Fruit fly (Drosophila melanogaster) whole organism, embryonic: ENCODE results near the gene AGO2.

ENCODE experiments used
- Awh ChIP-seq: fragments of 200-800 bp; sonication (Bioruptor generic); IDR thresholded peaks from 2 replicates; pipeline ENCODE4, ENCODE4 v1.3.6; 2022; ENCODE audit warnings: missing biosample characterization, missing genetic modification characterization
- B-H2 ChIP-seq: fragments of 200-800 bp; sonication (Bioruptor generic); optimal IDR thresholded peaks from 2 replicates; lab custom pipeline; 2018; ENCODE audit warnings: missing biosample characterization, mild to moderate bottlenecking, missing genetic modification characterization
- CG11247 ChIP-seq: fragments of 200-800 bp; sonication (Bioruptor generic); IDR thresholded peaks from 2 replicates; pipeline ENCODE4 v1.3.6; 2022; ENCODE audit warnings: missing biosample characterization, missing genetic modification characterization
- CG11696 ChIP-seq: fragments of 200-800 bp; sonication (Bioruptor generic); IDR thresholded peaks from 2 replicates; pipeline ENCODE4 v1.3.6; 2022; ENCODE audit warnings: missing biosample characterization, missing genetic modification characterization
- CG17802 ChIP-seq: fragments of 200-800 bp; sonication (Bioruptor generic); optimal IDR thresholded peaks from 2 replicates; lab custom pipeline; 2018; ENCODE audit warnings: missing biosample characterization, mild to moderate bottlenecking, missing genetic modification characterization, moderate library complexity
- CG2199 ChIP-seq: fragments of 200-800 bp; sonication (Bioruptor generic); IDR thresholded peaks from 3 replicates; pipeline ENCODE4 v1.3.6; 2022; ENCODE audit warnings: missing biosample characterization, missing genetic modification characterization
- CG2712 ChIP-seq: fragments of 200-800 bp; optimal IDR thresholded peaks from 3 replicates; lab custom pipeline; 2019; ENCODE audit warnings: missing biosample characterization, mild to moderate bottlenecking, missing genetic modification characterization, moderate library complexity
- CG4424 ChIP-seq: fragments of 200-800 bp; sonication (Bioruptor generic); optimal IDR thresholded peaks from 3 replicates; lab custom pipeline; 2016; ENCODE audit warnings: missing biosample characterization, missing genetic modification characterization
- CG6854 ChIP-seq: fragments of 200-800 bp; sonication (Bioruptor generic); optimal IDR thresholded peaks from 3 replicates; lab custom pipeline; 2017; ENCODE audit warnings: missing biosample characterization, mild to moderate bottlenecking, missing genetic modification characterization
- CG7372 ChIP-seq: fragments of 200-800 bp; sonication (Bioruptor generic); IDR thresholded peaks from 2 replicates; pipeline ENCODE4 v1.3.6; 2022; ENCODE audit warnings: missing biosample characterization, missing genetic modification characterization
- CG7786 ChIP-seq: fragments of 200-800 bp; sonication (Bioruptor generic); optimal IDR thresholded peaks from 2 replicates; lab custom pipeline; 2016; ENCODE audit warnings: missing biosample characterization, missing genetic modification characterization
- CG8359 ChIP-seq: fragments of 200-800 bp; sonication (Bioruptor generic); optimal IDR thresholded peaks from 2 replicates; lab custom pipeline; 2017; ENCODE audit warnings: missing biosample characterization, mild to moderate bottlenecking, missing genetic modification characterization, borderline replicate concordance
- CG8924 ChIP-seq: fragments of 200-800 bp; optimal IDR thresholded peaks from 3 replicates; lab custom pipeline; 2019; ENCODE audit warnings: missing biosample characterization, mild to moderate bottlenecking, missing genetic modification characterization, moderate library complexity
- CHES-1-like ChIP-seq: fragments of 200-800 bp; sonication (Bioruptor generic); optimal IDR thresholded peaks from 2 replicates; lab custom pipeline; 2016; ENCODE audit warnings: missing biosample characterization, missing genetic modification characterization
- CoRest ChIP-seq: fragments of 200-800 bp; sonication (Bioruptor generic); optimal IDR thresholded peaks from 3 replicates; lab custom pipeline; 2018; ENCODE audit warnings: missing biosample characterization, mild to moderate bottlenecking, missing genetic modification characterization, moderate library complexity
- Dip3 ChIP-seq: fragments of 200-800 bp; sonication (Bioruptor generic); optimal IDR thresholded peaks from 3 replicates; lab custom pipeline; 2016; ENCODE audit warnings: missing biosample characterization, missing genetic modification characterization
- E2f2 ChIP-seq: fragments of 200-800 bp; sonication (Bioruptor generic); IDR thresholded peaks from 2 replicates; pipeline ENCODE4 v1.3.6; 2022; ENCODE audit warnings: missing biosample characterization, missing genetic modification characterization
- Kr ChIP-seq: fragments of 200-800 bp; sonication (Bioruptor generic); optimal IDR thresholded peaks from 2 replicates; lab custom pipeline; 2017; ENCODE audit warnings: missing biosample characterization, mild to moderate bottlenecking, missing genetic modification characterization
- Mad ChIP-seq: fragments of 200-800 bp; sonication (Bioruptor generic); optimal IDR thresholded peaks from 2 replicates; lab custom pipeline; 2016; ENCODE audit warnings: missing biosample characterization, missing genetic modification characterization
- Med ChIP-seq: fragments of 200-800 bp; sonication (Bioruptor generic); peaks from one replicate; lab custom pipeline; 2016; ENCODE audit warnings: missing biosample characterization, missing genetic modification characterization, mild to moderate bottlenecking, inconsistent platforms, moderate library complexity
- Neu2 ChIP-seq: fragments of 200-800 bp; sonication (Bioruptor generic); optimal IDR thresholded peaks from 3 replicates; lab custom pipeline; 2016; ENCODE audit warnings: missing biosample characterization, missing genetic modification characterization, borderline replicate concordance
- Pdp1 ChIP-seq, 2 experiments: fragments of 200-800 bp; sonication (Bioruptor generic); optimal IDR thresholded peaks; 3 replicates each; lab custom pipeline; 2016; ENCODE audit warnings: missing biosample characterization in 2 of 2, missing genetic modification characterization in 2 of 2, mild to moderate bottlenecking in 1 of 2, moderate library complexity in 1 of 2
- Ravus ChIP-seq: fragments of 200-800 bp; sonication (Bioruptor generic); IDR thresholded peaks from 2 replicates; pipeline ENCODE4 v1.3.6; 2022; ENCODE audit warnings: missing biosample characterization, missing genetic modification characterization
- Sin3A ChIP-seq: fragments of >200 bp; optimal IDR thresholded peaks from 2 replicates; lab custom pipeline; 2018
- Xbp1 ChIP-seq: fragments of 200-800 bp; sonication (Bioruptor generic); optimal IDR thresholded peaks from 3 replicates; lab custom pipeline; 2016; ENCODE audit warnings: missing biosample characterization, mild to moderate bottlenecking, missing genetic modification characterization
- Xrp1 ChIP-seq: fragments of 200-800 bp; sonication (Bioruptor generic); IDR thresholded peaks from 2 replicates; pipeline ENCODE4 v1.3.6; 2022; ENCODE audit warnings: missing biosample characterization, missing genetic modification characterization
- bcd ChIP-seq: fragments of 200-800 bp; sonication (Bioruptor generic); optimal IDR thresholded peaks from 2 replicates; lab custom pipeline; 2017; ENCODE audit warnings: missing biosample characterization, mild to moderate bottlenecking, missing genetic modification characterization
- crp ChIP-seq, 2 experiments: fragments of 200-800 bp; sonication (Bioruptor generic); optimal IDR thresholded peaks; 2 replicates in 1 of 2; 3 replicates in 1 of 2; lab custom pipeline; 2017; ENCODE audit warnings: missing biosample characterization in 2 of 2, missing genetic modification characterization in 2 of 2, mild to moderate bottlenecking in 1 of 2, moderate library complexity in 1 of 2
- cwo ChIP-seq: fragments of 200-800 bp; sonication (Bioruptor generic); optimal IDR thresholded peaks from 3 replicates; lab custom pipeline; 2017; ENCODE audit warnings: missing biosample characterization, missing genetic modification characterization, mild to moderate bottlenecking, moderate library complexity, missing genetic modification reagents
- dan ChIP-seq: fragments of 200-800 bp; sonication (Bioruptor generic); IDR thresholded peaks from 2 replicates; pipeline ENCODE4 v1.3.6; 2022; ENCODE audit warnings: missing biosample characterization, missing genetic modification characterization
- danr ChIP-seq: fragments of 200-800 bp; sonication (Bioruptor generic); IDR thresholded peaks from 2 replicates; pipeline ENCODE4 v1.3.6; 2022; ENCODE audit warnings: missing biosample characterization, missing genetic modification characterization
- gcm2 ChIP-seq: fragments of 200-800 bp; sonication (Bioruptor generic); optimal IDR thresholded peaks from 2 replicates; lab custom pipeline; 2016; ENCODE audit warnings: missing biosample characterization, missing genetic modification characterization
- grau ChIP-seq: fragments of 200-800 bp; optimal IDR thresholded peaks from 3 replicates; lab custom pipeline; 2019; ENCODE audit warnings: missing biosample characterization, mild to moderate bottlenecking, missing genetic modification characterization, moderate library complexity
- ham ChIP-seq: fragments of 200-800 bp; sonication (Bioruptor generic); IDR thresholded peaks from 2 replicates; pipeline ENCODE4 v1.3.6; 2022; ENCODE audit warnings: missing biosample characterization, missing genetic modification characterization
- hkb ChIP-seq, 2 experiments: fragments of 200-800 bp in 1 of 2; fragments of >200 bp in 1 of 2; sonication (Bioruptor generic) in 1 of 2; IDR thresholded peaks in 1 of 2; optimal IDR thresholded peaks in 1 of 2; 2 replicates each; pipeline versions ENCODE4 v1.3.6 to Lab custom; 2017 to 2022; ENCODE audit warnings: missing biosample characterization in 1 of 2, missing genetic modification characterization in 1 of 2
- lola ChIP-seq, 3 experiments: fragments of >200 bp in 2 of 3; fragments of 200-800 bp in 1 of 3; sonication (Bioruptor generic) in 1 of 3; optimal IDR thresholded peaks; 2 replicates each; lab custom pipeline; 2017 to 2019; ENCODE audit warnings: missing biosample characterization in 3 of 3, missing genetic modification characterization in 3 of 3, mild to moderate bottlenecking in 1 of 3, moderate library complexity in 1 of 3
- pita ChIP-seq: fragments of 200-800 bp; sonication (Bioruptor generic); optimal IDR thresholded peaks from 2 replicates; lab custom pipeline; 2017; ENCODE audit warnings: missing biosample characterization, mild to moderate bottlenecking, missing genetic modification characterization
- pros ChIP-seq: fragments of 200-800 bp; sonication (Bioruptor generic); optimal IDR thresholded peaks from 3 replicates; lab custom pipeline; 2019; ENCODE audit warnings: missing biosample characterization, mild to moderate bottlenecking, missing genetic modification characterization, moderate library complexity
- pum ChIP-seq: fragments of 200-800 bp; sonication (Bioruptor generic); optimal IDR thresholded peaks from 2 replicates; lab custom pipeline; 2016; ENCODE audit warnings: missing biosample characterization, missing genetic modification characterization
- scrt ChIP-seq: fragments of 200-800 bp; sonication (Bioruptor generic); optimal IDR thresholded peaks from 2 replicates; lab custom pipeline; 2018; ENCODE audit warnings: missing biosample characterization, mild to moderate bottlenecking, missing genetic modification characterization, moderate library complexity
- sens ChIP-seq: fragments of 200-800 bp; sonication (Bioruptor generic); peaks from one replicate; lab custom pipeline; 2016; ENCODE audit warnings: missing biosample characterization, missing genetic modification characterization
- shn ChIP-seq: fragments of 200-800 bp; sonication (Bioruptor generic); optimal IDR thresholded peaks from 3 replicates; lab custom pipeline; 2016; ENCODE audit warnings: missing biosample characterization, missing genetic modification characterization
- sisA ChIP-seq: fragments of 200-800 bp; sonication (Bioruptor generic); IDR thresholded peaks from 2 replicates; pipeline ENCODE4 v1.3.6; 2022; ENCODE audit warnings: missing biosample characterization, missing genetic modification characterization
- tll ChIP-seq, 2 experiments: fragments of 200-800 bp in 1 of 2; fragments of >200 bp in 1 of 2; sonication (Bioruptor generic) in 1 of 2; optimal IDR thresholded peaks; 2 replicates each; lab custom pipeline; 2017 to 2019; ENCODE audit warnings: missing biosample characterization in 2 of 2, missing genetic modification characterization in 2 of 2, mild to moderate bottlenecking in 1 of 2, moderate library complexity in 1 of 2
- twi ChIP-seq: fragments of 200-800 bp; optimal IDR thresholded peaks from 2 replicates; lab custom pipeline; 2019; ENCODE audit warnings: missing biosample characterization, mild to moderate bottlenecking, missing genetic modification characterization, moderate library complexity
- zen ChIP-seq: fragments of 200-800 bp; sonication (Bioruptor generic); optimal IDR thresholded peaks from 3 replicates; lab custom pipeline; 2018; ENCODE audit warnings: missing biosample characterization, mild to moderate bottlenecking, missing genetic modification characterization, moderate library complexity
- zf30C ChIP-seq: fragments of 200-800 bp; sonication (Bioruptor generic); optimal IDR thresholded peaks from 3 replicates; lab custom pipeline; 2018; ENCODE audit warnings: missing biosample characterization, mild to moderate bottlenecking, missing genetic modification characterization

The AGO2 gene

dm6 chr3L:15516956-15517355 lies 37.0 kb upstream of the AGO2 start, which contains the start of gene CG13454:
Gene CG13454, minus strand, starts transcription at chr3L:15517056.
- no peak; the same call in 1 of the 2 replicates for TF ChIP-seq CG11696 (GFP tag; lab: Robert Waterston, UW)
- no peak for TF ChIP-seq Neu2 (GFP tag; lab: Kevin White, UChicago)
- TF ChIP-seq Kr (GFP tag; lab: Kevin White, UChicago), result peak; percentile 8
- TF ChIP-seq Med, result no peak
- TF ChIP-seq sisA, result no peak
- no peak for TF ChIP-seq CG7372 (GFP tag; lab: Robert Waterston, UW)
- no peak for TF ChIP-seq E2f2 (GFP tag; lab: Robert Waterston, UW)
- TF ChIP-seq CHES-1-like (GFP tag; lab: Kevin White, UChicago), result no peak
- peak in 1 of 2 experiments; percentile 32 for TF ChIP-seq tll (GFP tag; optimal IDR thresholded peaks at IDR 0.05; lab: Kevin White, UChicago)
- TF ChIP-seq dan (GFP tag; lab: Robert Waterston, UW), result no peak
- no peak for TF ChIP-seq scrt (GFP tag; lab: Kevin White, UChicago)
- TF ChIP-seq lola (GFP tag; optimal IDR thresholded peaks at IDR 0.05; lab: Kevin White, UChicago), result no peak
- TF ChIP-seq Mad (GFP tag; lab: Kevin White, UChicago), result no peak
- TF ChIP-seq CG8924 (tag; lab: Kevin White, UChicago), result no peak
- no peak for TF ChIP-seq CG8359 (GFP tag; lab: Kevin White, UChicago)
- no peak for TF ChIP-seq shn (GFP tag; lab: Kevin White, UChicago)
- no peak for TF ChIP-seq CG11247 (GFP tag; lab: Robert Waterston, UW)
- TF ChIP-seq CG4424 (GFP tag; lab: Kevin White, UChicago), result no peak
- 0 out of 2 replicates have a peak, but pooled peaks have one; percentile 8 for TF ChIP-seq Xrp1 (GFP tag; lab: Robert Waterston, UW)
- TF ChIP-seq CG7786 (GFP tag; lab: Kevin White, UChicago), result no peak
- no peak for TF ChIP-seq CG17802
- no peak for TF ChIP-seq grau
- TF ChIP-seq bcd (GFP tag; lab: Kevin White, UChicago), result no peak
- TF ChIP-seq pum, result no peak
- TF ChIP-seq twi, result peak; percentile 36
- TF ChIP-seq cwo (GFP tag; lab: Kevin White, UChicago), result no peak
- no peak for TF ChIP-seq Ravus (GFP tag; lab: Robert Waterston, UW)
- TF ChIP-seq Awh (GFP tag; lab: Robert Waterston, UW), result 0 out of 2 replicates have a peak, but pooled peaks have one; percentile 10
- no peak for TF ChIP-seq CG2712 (tag; lab: Kevin White, UChicago)
- TF ChIP-seq gcm2 (GFP tag; lab: Kevin White, UChicago), result no peak
- TF ChIP-seq Pdp1 (GFP tag; optimal IDR thresholded peaks at IDR 0.05; lab: Kevin White, UChicago), result no peak
- TF ChIP-seq CoRest (tag; lab: Kevin White, UChicago), result no peak
- TF ChIP-seq crp (GFP tag; optimal IDR thresholded peaks at IDR 0.05; lab: Kevin White, UChicago), result peak in 1 of 2 experiments; percentile 1
- TF ChIP-seq CG6854, result no peak
- no peak for TF ChIP-seq pita (GFP tag; lab: Kevin White, UChicago)
- TF ChIP-seq hkb (optimal IDR thresholded peaks at IDR 0.05; lab: Kevin White, UChicago), result no peak
- TF ChIP-seq hkb (GFP tag; IDR thresholded peaks at IDR 0.05; lab: Robert Waterston, UW), result no peak
- TF ChIP-seq B-H2 (GFP tag; lab: Kevin White, UChicago), result no peak
- TF ChIP-seq ham, result no peak
- no peak for TF ChIP-seq zf30C (GFP tag; lab: Kevin White, UChicago)
- no peak for TF ChIP-seq Dip3
- TF ChIP-seq zen, result peak; percentile 69
- no peak for TF ChIP-seq danr
- TF ChIP-seq Xbp1 (GFP tag; lab: Kevin White, UChicago), result no peak
- peak; percentile 60 for TF ChIP-seq sens (GFP tag; lab: Kevin White, UChicago)
- TF ChIP-seq pros (GFP tag; lab: Kevin White, UChicago), result peak; percentile 44
- 0 out of 3 replicates have a peak, but pooled peaks have one; percentile 21 for TF ChIP-seq CG2199
- TF ChIP-seq Sin3A (lab: Kevin White, UChicago), result no peak
